Fruit fly (Drosophila melanogaster) ovary, adult (tissue): ENCODE data around the gene CG10738.
A peak's percentile ranks its signal among the peaks of the same experiment; 100 is the strongest.

Experiments
- CG17801 ChIP-seq: fragments of 200-800 bp; optimal IDR thresholded peaks from 2 replicates; lab custom pipeline; 2019; ENCODE audit warnings: missing biosample characterization, mild to moderate bottlenecking, missing genetic modification characterization, moderate library complexity; ENCODE audit not compliant: partially characterized antibody

The CG10738 gene

dm6 chr3L:13499932-13500719 is 49.6 kb downstream of the CG10738 start:
- TF ChIP-seq CG17801 (GFP tag; lab: Kevin White, UChicago), result no peak

dm6 chr3L:13502484-13503109 is 52.0 kb downstream of the CG10738 start, which contains the start of gene Spt20:
Gene Spt20 (plus strand): TSS chr3L:13502707.
- no peak for TF ChIP-seq CG17801 (GFP tag; lab: Kevin White, UChicago)

- no peak for TF ChIP-seq CG17801 (GFP tag; lab: Kevin White, UChicago)
Measured at dm6 chr3L:13503631-13504030, 53.1 kb downstream of the CG10738 start.

dm6 chr3L:13513112-13513538 is 62.6 kb downstream of the CG10738 start, which contains the start of the genes Vps36 and Liprin-beta:
Gene Vps36 (minus strand): TSS chr3L:13513112.
Gene Liprin-beta (plus strand): TSS chr3L:13513254.
- peak; percentile 83 for TF ChIP-seq CG17801 (GFP tag; lab: Kevin White, UChicago)
